Fruit fly (Drosophila melanogaster): Measurements from ENCODE around the gene Grx1.

Gene Grx1

dm6 chr3L:18846272-18846741, 22.7 kb upstream of the Grx1 start:
- TF ChIP-seq seq (GFP tag; IDR thresholded peaks at IDR 0.05) (no peak), nmo (GFP tag; optimal IDR thresholded peaks at IDR 0.05) (no peak), tio (GFP tag; optimal IDR thresholded peaks at IDR 0.05) (no peak), Asciz (GFP tag; optimal IDR thresholded peaks at IDR 0.05) (peak; percentile 3), Scr (GFP tag; IDR thresholded peaks at IDR 0.05; ENCODE audit: partially characterized antibody) (peak; percentile 36; the same call in 1 of the 2 replicates), nau (GFP tag; optimal IDR thresholded peaks at IDR 0.05) (no peak), CG7839 (tag; optimal IDR thresholded peaks at IDR 0.05) (no peak), CG18599 (GFP tag; optimal IDR thresholded peaks at IDR 0.05) (peak; percentile 14), Abd-B (GFP tag; optimal IDR thresholded peaks at IDR 0.05) (no peak), CG8388 (GFP tag; optimal IDR thresholded peaks at IDR 0.05) (no peak), CG1602 (GFP tag; optimal IDR thresholded peaks at IDR 0.05) (no peak), lov (optimal IDR thresholded peaks at IDR 0.05) (no peak), lov (GFP tag; IDR thresholded peaks at IDR 0.05) (no peak), yki (optimal IDR thresholded peaks at IDR 0.05) (peak; percentile 40), CG13624 (GFP tag; optimal IDR thresholded peaks at IDR 0.05) (no peak), CG17829 (tag; optimal IDR thresholded peaks at IDR 0.05) (no peak), CG13287 (GFP tag; IDR thresholded peaks at IDR 0.05; ENCODE audit: partially characterized antibody) (peak; percentile 34; the same call in 1 of the 2 replicates), D19A (tag; optimal IDR thresholded peaks at IDR 0.05) (peak; percentile 2), kah (GFP tag; optimal IDR thresholded peaks at IDR 0.05) (peak; percentile 22), Oaz (GFP tag; IDR thresholded peaks at IDR 0.05) (no peak), fd3F (GFP tag; optimal IDR thresholded peaks at IDR 0.05) (no peak), CG11504 (tag; optimal IDR thresholded peaks at IDR 0.05) (peak; percentile 14), sd (tag; optimal IDR thresholded peaks at IDR 0.05) (peak; percentile 46), CG6791 (GFP tag; IDR thresholded peaks at IDR 0.05; ENCODE audit: partially characterized antibody) (0 out of 3 replicates have a peak, but pooled peaks have one; percentile 23), Meics (GFP tag; optimal IDR thresholded peaks at IDR 0.05) (peak; percentile 27), CG2712 (tag; optimal IDR thresholded peaks at IDR 0.05) (peak; percentile 12), CG12071 (GFP tag; optimal IDR thresholded peaks at IDR 0.05) (peak; percentile 3), nerfin-1 (tag; optimal IDR thresholded peaks at IDR 0.05) (no peak), CG7987 (GFP tag; optimal IDR thresholded peaks at IDR 0.05) (no peak), tin (GFP tag; optimal IDR thresholded peaks at IDR 0.05) (no peak), CG34376 (GFP tag; optimal IDR thresholded peaks at IDR 0.05) (peak; percentile 10), CG14710 (tag; optimal IDR thresholded peaks at IDR 0.05) (peak; percentile 25), shn (GFP tag; optimal IDR thresholded peaks at IDR 0.05) (no peak), ttk (GFP tag; IDR thresholded peaks at IDR 0.05) (no peak), CG14860 (GFP tag; IDR thresholded peaks at IDR 0.05; ENCODE audit: partially characterized antibody) (peak; percentile 14; the same call in 1 of the 3 replicates), PHDP (tag; optimal IDR thresholded peaks at IDR 0.05) (peak; percentile 15), Jarid2 (GFP tag; optimal IDR thresholded peaks at IDR 0.05) (peak; percentile 0), CG2875 (GFP tag; optimal IDR thresholded peaks at IDR 0.05) (no peak), Trl (optimal IDR thresholded peaks at IDR 0.05) (peak; percentile 78 to 96), Trl (GFP tag; optimal IDR thresholded peaks at IDR 0.05) (no peak), B-H2 (GFP tag; optimal IDR thresholded peaks at IDR 0.05) (no peak), B-H1 (GFP tag; IDR thresholded peaks at IDR 0.05) (no peak), grn (GFP tag; optimal IDR thresholded peaks at IDR 0.05) (peak; percentile 2), CG2116 (GFP tag; optimal IDR thresholded peaks at IDR 0.05) (no peak), Hr78 (GFP tag; optimal IDR thresholded peaks at IDR 0.05) (peak in 1 of 2 experiments; percentile 22), cg (GFP tag; optimal IDR thresholded peaks at IDR 0.05) (peak; percentile 45), CG12744 (GFP tag; optimal IDR thresholded peaks at IDR 0.05) (no peak), sug (tag; optimal IDR thresholded peaks at IDR 0.05) (peak; percentile 20), dysf (GFP tag; IDR thresholded peaks at IDR 0.05) (no peak), mirr (GFP tag; optimal IDR thresholded peaks at IDR 0.05) (peak; percentile 45)
